Worm (Caenorhabditis elegans): ENCODE data around the gene T06A1.5.

The T06A1.5 gene

ce11 chrV:1943465-1943864, 16.4 kb downstream of the T06A1.5 start (continued):
- no peak for TF ChIP-seq C04F5.9 (tag; optimal IDR thresholded peaks at IDR 0.05)
- TF ChIP-seq blmp-1 (tag; optimal IDR thresholded peaks at IDR 0.05), result no peak
- no peak for TF ChIP-seq aly-2 (tag; optimal IDR thresholded peaks at IDR 0.05)
- no peak for TF ChIP-seq egl-27 (tag; optimal IDR thresholded peaks at IDR 0.05)
- peak; percentile 57 for TF ChIP-seq swsn-7 (tag; optimal IDR thresholded peaks at IDR 0.05)
- no peak for TF ChIP-seq nhr-85 (tag)
- no peak for TF ChIP-seq ets-5 (GFP tag; IDR thresholded peaks at IDR 0.05)
- no peak for TF ChIP-seq Y116A8C.19 (tag; optimal IDR thresholded peaks at IDR 0.05; ENCODE audit: borderline replicate concordance)
- no peak for TF ChIP-seq ceh-90 (tag; optimal IDR thresholded peaks at IDR 0.05)
- TF ChIP-seq zip-4 (GFP tag; optimal IDR thresholded peaks at IDR 0.05), result no peak
- no peak for TF ChIP-seq efl-3 (GFP tag; optimal IDR thresholded peaks at IDR 0.05)
- no peak for TF ChIP-seq sptf-1 (tag; optimal IDR thresholded peaks at IDR 0.05)
- TF ChIP-seq ceh-88 (GFP tag; IDR thresholded peaks at IDR 0.05), result no peak
- TF ChIP-seq mdl-1 (tag; optimal IDR thresholded peaks at IDR 0.05), result peak in 1 of 2 experiments; percentile 1
- TF ChIP-seq lin-13 (GFP tag; optimal IDR thresholded peaks at IDR 0.05), result no peak
- peak in 1 of 2 experiments; percentile 9 for TF ChIP-seq lsy-2 (tag; optimal IDR thresholded peaks at IDR 0.05)
- peak; percentile 27 for TF ChIP-seq snu-23 (GFP tag; optimal IDR thresholded peaks at IDR 0.05)
- no peak for TF ChIP-seq zag-1 (tag; optimal IDR thresholded peaks at IDR 0.05)
- no peak for TF ChIP-seq fkh-4 (tag; optimal IDR thresholded peaks at IDR 0.05; ENCODE audit: borderline replicate concordance)
- no peak for TF ChIP-seq ces-1 (GFP tag; optimal IDR thresholded peaks at IDR 0.05)
- no peak for TF ChIP-seq tlp-1 (tag; optimal IDR thresholded peaks at IDR 0.05)
- peak; percentile 35 for TF ChIP-seq ceh-8 (GFP tag; optimal IDR thresholded peaks at IDR 0.05)
- no peak for TF ChIP-seq C16A3.4 (tag; optimal IDR thresholded peaks at IDR 0.05)
- TF ChIP-seq nhr-28 (tag; optimal IDR thresholded peaks at IDR 0.05), result no peak
- TF ChIP-seq aha-1 (tag; optimal IDR thresholded peaks at IDR 0.05), result no peak
- TF ChIP-seq nhr-47 (tag; optimal IDR thresholded peaks at IDR 0.05), result peak; percentile 52
- no peak for TF ChIP-seq unc-98 (GFP tag; IDR thresholded peaks at IDR 0.05)
- TF ChIP-seq mef-2 (tag; optimal IDR thresholded peaks at IDR 0.05), result no peak
- TF ChIP-seq rnt-1 (tag; optimal IDR thresholded peaks at IDR 0.05), result no peak
- peak; percentile 58 for TF ChIP-seq nhr-71 (tag; optimal IDR thresholded peaks at IDR 0.05)
- TF ChIP-seq pax-3 (tag; optimal IDR thresholded peaks at IDR 0.05), result peak; percentile 46
- peak in 1 of 3 experiments; percentile 47 for TF ChIP-seq ceh-82 (tag; optimal IDR thresholded peaks at IDR 0.05)
- no peak for TF ChIP-seq pqm-1 (tag; optimal IDR thresholded peaks at IDR 0.05)
- TF ChIP-seq vab-15 (tag; optimal IDR thresholded peaks at IDR 0.05), result no peak
- TF ChIP-seq egl-13 (tag; optimal IDR thresholded peaks at IDR 0.05), result peak; percentile 75
- TF ChIP-seq lin-35 (GFP tag; optimal IDR thresholded peaks at IDR 0.05), result peak in 1 of 2 experiments; percentile 24
- no peak for TF ChIP-seq C34B4.2 (tag; optimal IDR thresholded peaks at IDR 0.05)
- peak; percentile 36 for TF ChIP-seq xbp-1 (tag; optimal IDR thresholded peaks at IDR 0.05)
- no peak for TF ChIP-seq nhr-19 (GFP tag; conservative IDR thresholded peaks at IDR 0.05)
- TF ChIP-seq snpc-4 (tag; optimal IDR thresholded peaks at IDR 0.05), result no peak
- no peak for TF ChIP-seq nhr-77 (tag; optimal IDR thresholded peaks at IDR 0.05)
- no peak for TF ChIP-seq ceh-63 (GFP tag; optimal IDR thresholded peaks at IDR 0.05)
- TF ChIP-seq ztf-11 (tag; optimal IDR thresholded peaks at IDR 0.05), result no peak
- no peak for TF ChIP-seq ztf-4 (tag; optimal IDR thresholded peaks at IDR 0.05)
- peak; percentile 27 for TF ChIP-seq tbx-2 (tag; optimal IDR thresholded peaks at IDR 0.05)
- peak in 1 of 2 experiments; percentile 20 for TF ChIP-seq efl-1 (optimal IDR thresholded peaks at IDR 0.05)
- TF ChIP-seq efl-1 (GFP tag; optimal IDR thresholded peaks at IDR 0.05 in 1 of 2), result no peak
- TF ChIP-seq fos-1 (tag; optimal IDR thresholded peaks at IDR 0.05), result no peak
